Fruit fly (Drosophila melanogaster) S2 (cell line): Measurements from ENCODE around the gene mldr.

ENCODE experiments used
- CG8478 ChIP-seq: fragments of >200 bp; optimal IDR thresholded peaks from 2 replicates; lab custom pipeline; 2018
- CTCF ChIP-seq, 2 experiments: fragments of >200 bp; optimal IDR thresholded peaks; 2 replicates each; lab custom pipeline; 2018

DNA sequence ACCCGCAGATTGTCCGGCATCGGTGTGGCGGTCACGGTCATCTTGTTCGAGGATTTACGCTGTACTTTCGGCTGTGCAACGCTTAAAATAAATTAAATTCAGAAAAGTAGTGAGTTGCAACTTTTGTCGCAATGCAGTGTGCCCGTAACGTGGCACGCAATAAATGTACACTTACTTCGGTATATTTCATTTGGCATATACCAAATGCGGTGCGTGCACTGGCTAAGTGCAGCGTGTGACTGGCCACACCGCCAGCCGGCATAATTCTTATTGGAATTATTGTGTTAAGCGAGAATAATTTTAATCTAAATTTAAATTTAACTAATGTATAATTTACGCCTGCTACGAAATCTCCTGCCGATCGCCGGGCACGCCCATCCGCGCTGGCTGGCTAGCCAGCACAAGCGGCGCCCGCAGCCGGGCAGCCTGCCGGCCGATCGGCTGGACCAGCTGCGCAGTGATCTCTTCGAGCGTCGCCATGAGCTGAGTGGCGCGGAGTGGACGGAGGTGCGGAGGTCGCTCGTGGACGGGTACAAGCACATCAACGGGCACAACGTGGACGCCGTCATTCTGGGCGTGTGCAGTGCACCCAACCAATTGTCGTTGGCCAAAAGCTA, at the start of gene mldr, which contains the start of gene Rpt4:
- no peak for TF ChIP-seq CG8478 (lab: Kevin White, UChicago)
- TF ChIP-seq CTCF (optimal IDR thresholded peaks at IDR 0.05; lab: Kevin White, UChicago) = peak in 1 of 2 experiments; percentile 25
